Worm (Caenorhabditis elegans): ENCODE results near the gene clec-207.
A peak's percentile ranks its signal among the peaks of the same experiment; 100 is the strongest.

clec-207 gene

ce11 chrV:2126996-2127585 lies 31.2 kb downstream of the clec-207 start, which contains the start of gene ldp-1 (continued):
- TF ChIP-seq him-1 (tag; optimal IDR thresholded peaks at IDR 0.05): no peak
- TF ChIP-seq zfh-2 (GFP tag; conservative IDR thresholded peaks at IDR 0.05): no peak
- TF ChIP-seq nhr-80 (tag; optimal IDR thresholded peaks at IDR 0.05): no peak
- TF ChIP-seq hsf-1 (GFP tag; IDR thresholded peaks at IDR 0.05): no peak
- TF ChIP-seq gei-17 (GFP tag; optimal IDR thresholded peaks at IDR 0.05): no peak
- TF ChIP-seq dox-1 (GFP tag; IDR thresholded peaks at IDR 0.05): peak; percentile 43; the same call in 1 of the 2 replicates
- no peak for TF ChIP-seq F10E7.11 (tag; optimal IDR thresholded peaks at IDR 0.05)
- TF ChIP-seq pha-4 (tag; optimal IDR thresholded peaks at IDR 0.05): no peak
- TF ChIP-seq cebp-1 (GFP tag; IDR thresholded peaks at IDR 0.05): no peak
- peak; percentile 24 for TF ChIP-seq cebp-1 (tag; optimal IDR thresholded peaks at IDR 0.05)
- no peak for TF ChIP-seq egl-18 (GFP tag; IDR thresholded peaks at IDR 0.05)
- no peak for TF ChIP-seq hmg-20 (GFP tag; IDR thresholded peaks at IDR 0.05)
- peak; percentile 85 for TF ChIP-seq ZK185.1 (tag; optimal IDR thresholded peaks at IDR 0.05; ENCODE audit: poor library complexity, severe bottlenecking)
- TF ChIP-seq ceh-58 (GFP tag; IDR thresholded peaks at IDR 0.05): no peak
- TF ChIP-seq D2030.7 (GFP tag; IDR thresholded peaks at IDR 0.05): peak; percentile 20; the same call in 1 of the 2 replicates
- TF ChIP-seq ceh-27 (GFP tag; optimal IDR thresholded peaks at IDR 0.05): peak; percentile 47
- no peak for TF ChIP-seq Y95B8A.8 (GFP tag; IDR thresholded peaks at IDR 0.05)
- TF ChIP-seq lin-26 (GFP tag; IDR thresholded peaks at IDR 0.05): no peak
- TF ChIP-seq let-607 (tag; optimal IDR thresholded peaks at IDR 0.05): no peak
- TF ChIP-seq lin-35 (GFP tag; optimal IDR thresholded peaks at IDR 0.05): peak; percentile 10 to 81 (median 34)
- TF ChIP-seq B0019.2 (GFP tag; conservative IDR thresholded peaks at IDR 0.05): no peak
- no peak for TF ChIP-seq attf-3 (GFP tag; conservative IDR thresholded peaks at IDR 0.05)
- 0 out of 2 replicates have a peak, but pooled peaks have one; percentile 32 for TF ChIP-seq pbrm-1 (GFP tag; IDR thresholded peaks at IDR 0.05)
- TF ChIP-seq Y67H2A.10 (GFP tag; conservative IDR thresholded peaks at IDR 0.05): no peak
- TF ChIP-seq sptf-2 (GFP tag; optimal IDR thresholded peaks at IDR 0.05): no peak
- TF ChIP-seq tbp1 (GFP tag; optimal IDR thresholded peaks at IDR 0.05): no peak
- TF ChIP-seq ztf-26 (tag; optimal IDR thresholded peaks at IDR 0.05): no peak
- TF ChIP-seq ztf-28 (GFP tag; IDR thresholded peaks at IDR 0.05): no peak
- TF ChIP-seq madf-3 (GFP tag; IDR thresholded peaks at IDR 0.05): no peak
- no peak for TF ChIP-seq bed-2 (GFP tag; IDR thresholded peaks at IDR 0.05)
- TF ChIP-seq let-526 (GFP tag; IDR thresholded peaks at IDR 0.05): no peak
- no peak for TF ChIP-seq mes-4 (tag; optimal IDR thresholded peaks at IDR 0.05)
- TF ChIP-seq aptf-3 (GFP tag; IDR thresholded peaks at IDR 0.05): no peak
- TF ChIP-seq F23B12.7 (tag; optimal IDR thresholded peaks at IDR 0.05; ENCODE audit: insufficient read depth): no peak
- no peak for TF ChIP-seq sdz-38 (tag; optimal IDR thresholded peaks at IDR 0.05)
- TF ChIP-seq ztf-25 (GFP tag; IDR thresholded peaks at IDR 0.05): no peak
- TF ChIP-seq tbx-9 (tag; optimal IDR thresholded peaks at IDR 0.05; ENCODE audit: borderline replicate concordance): no peak
- no peak for TF ChIP-seq ccch-3 (GFP tag; optimal IDR thresholded peaks at IDR 0.05)
- no peak for TF ChIP-seq somi-1 (GFP tag; optimal IDR thresholded peaks at IDR 0.05)
- no peak for TF ChIP-seq tlf-1 (GFP tag; optimal IDR thresholded peaks at IDR 0.05)
- TF ChIP-seq T07F8.4 (tag; optimal IDR thresholded peaks at IDR 0.05): no peak
- TF ChIP-seq snpc-1.3 (tag; optimal IDR thresholded peaks at IDR 0.05; ENCODE audit: insufficient read depth): no peak
- TF ChIP-seq snpc-4 (GFP tag; optimal IDR thresholded peaks at IDR 0.05): no peak
- TF ChIP-seq snpc-4 (tag; optimal IDR thresholded peaks at IDR 0.05): peak in 3 of 4 experiments; percentile 16 to 28 (median 26)
- TF ChIP-seq die-1 (tag; optimal IDR thresholded peaks at IDR 0.05): no peak
- no peak for TF ChIP-seq nhr-27 (tag; optimal IDR thresholded peaks at IDR 0.05)
- TF ChIP-seq snpc-1.1 (tag; optimal IDR thresholded peaks at IDR 0.05; ENCODE audit: insufficient read depth): peak; percentile 42
- TF ChIP-seq sea-2 (GFP tag; IDR thresholded peaks at IDR 0.05): no peak
